Worm (Caenorhabditis elegans) whole organism, midembryonic: ENCODE measurements around the gene idpc-6.

Experiments
- T22C8.4 ChIP-seq: fragments of 200-800 bp; sonication (Bioruptor generic); IDR thresholded peaks from 2 replicates; pipeline ENCODE4 v1.3.6; 2022; ENCODE audit warnings: missing genetic modification characterization, missing compliant biosample characterization
- cog-1 ChIP-seq: sonication (generic microtip); optimal IDR thresholded peaks from 2 replicates; lab custom pipeline; 2016; ENCODE audit warnings: missing genetic modification characterization, missing compliant biosample characterization
- flt-1 ChIP-seq: fragments of 200-800 bp; sonication (Bioruptor generic); IDR thresholded peaks from 2 replicates; pipeline ENCODE4 v1.3.6; 2022; ENCODE audit warnings: missing genetic modification characterization, missing compliant biosample characterization
- klf-2 ChIP-seq: fragments of 200-800 bp; sonication (Bioruptor generic); conservative IDR thresholded peaks from 2 replicates; pipeline ENCODE4 v1.3.6; 2022; ENCODE audit warnings: missing genetic modification reagents, missing genetic modification characterization, missing compliant biosample characterization
- med-1 ChIP-seq: sonication (generic microtip); optimal IDR thresholded peaks from 2 replicates; lab custom pipeline; 2017; ENCODE audit warnings: missing genetic modification characterization, mild to moderate bottlenecking, missing compliant biosample characterization, antibody characterized with exemption, missing genetic modification reagents; ENCODE audit not compliant: insufficient read depth
- ref-1 ChIP-seq: fragments of 200-800 bp; sonication (Bioruptor generic); conservative IDR thresholded peaks from 2 replicates; pipeline ENCODE4 v1.3.6; 2022; ENCODE audit warnings: missing genetic modification reagents, missing genetic modification characterization, missing compliant biosample characterization
- tab-1 ChIP-seq: fragments of 200-800 bp; sonication (Bioruptor generic); IDR thresholded peaks from 2 replicates; pipeline ENCODE4 v1.3.6; 2022; ENCODE audit warnings: missing genetic modification characterization, missing compliant biosample characterization
- ztf-23 ChIP-seq: fragments of 200-800 bp; sonication (Bioruptor generic); IDR thresholded peaks from 2 replicates; pipeline ENCODE4 v1.3.6; 2022; ENCODE audit warnings: missing genetic modification reagents, missing genetic modification characterization, missing compliant biosample characterization
- ztf-29 ChIP-seq: fragments of 200-800 bp; sonication (Bioruptor generic); IDR thresholded peaks from 2 replicates; pipeline ENCODE4 v1.3.6; 2022; ENCODE audit warnings: missing genetic modification reagents, missing genetic modification characterization, missing compliant biosample characterization

The idpc-6 gene

DNA sequence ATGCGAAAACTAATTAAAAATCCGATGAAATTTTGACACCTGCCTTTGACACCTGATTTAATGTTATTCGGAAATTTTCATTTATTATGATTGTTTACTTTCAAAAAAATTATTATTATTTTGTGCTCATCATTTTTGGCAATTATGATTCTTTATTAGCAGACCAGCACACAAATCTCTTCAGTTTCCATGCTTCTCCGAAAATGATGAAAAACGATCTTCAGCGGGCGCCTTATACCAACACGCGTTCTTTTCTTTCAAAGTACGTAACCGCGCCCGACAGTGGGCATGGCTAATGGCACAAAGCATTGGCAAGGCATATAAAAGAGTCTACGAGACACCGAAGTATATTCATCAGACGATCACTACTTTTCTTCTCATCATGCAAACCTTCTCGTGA, at the start of gene idpc-6:
Gene idpc-6, plus strand, starts transcription at position 301 of the 400 bp plus-strand sequence.
- TF ChIP-seq T22C8.4 (GFP tag; lab: Robert Waterston, UW) (no peak), ref-1 (no peak), med-1 (GFP tag; lab: Kevin White, UChicago) (no peak), ztf-23 (no peak), flt-1 (GFP tag; lab: Robert Waterston, UW) (no peak)

- TF ChIP-seq ztf-23 (no peak), cog-1 (tag; lab: Kevin White, UChicago) (no peak), flt-1 (GFP tag; lab: Robert Waterston, UW) (no peak), ref-1 (no peak), klf-2 (GFP tag; lab: Robert Waterston, UW) (no peak), tab-1 (no peak)
These were observed 49.8 kb upstream of the idpc-6 start, which contains the start of gene F25B3.5 for ce11 chrV:9570197-9570596. Gene F25B3.5, minus strand, starts transcription at chrV:9570297.

DNA sequence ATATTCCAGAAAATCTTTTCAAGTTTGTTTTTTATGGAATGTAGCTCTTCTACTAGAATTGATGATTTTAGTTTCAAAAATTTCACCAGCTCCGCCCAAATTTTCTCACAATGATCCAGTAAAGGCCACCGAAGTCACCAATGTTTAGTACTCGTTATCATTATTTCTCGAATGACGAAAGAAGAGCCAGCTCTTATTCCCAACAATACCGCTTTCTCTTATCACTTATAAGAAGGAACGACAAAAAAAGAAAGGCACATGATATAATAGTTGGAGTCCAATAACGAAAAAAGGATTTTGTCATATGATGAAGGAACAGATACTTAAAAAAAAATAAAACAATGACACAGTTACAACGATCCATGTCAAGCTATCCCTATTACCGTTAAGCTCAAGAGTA, 48.9 kb upstream of the idpc-6 start:
- TF ChIP-seq ztf-29 (GFP tag; lab: Robert Waterston, UW) (no peak), ztf-23 (no peak), tab-1 (no peak), flt-1 (GFP tag; lab: Robert Waterston, UW) (no peak), ref-1 (no peak), T22C8.4 (GFP tag; lab: Robert Waterston, UW) (no peak), klf-2 (GFP tag; lab: Robert Waterston, UW) (no peak), med-1 (GFP tag; lab: Kevin White, UChicago) (no peak), cog-1 (tag; lab: Kevin White, UChicago) (no peak)

DNA sequence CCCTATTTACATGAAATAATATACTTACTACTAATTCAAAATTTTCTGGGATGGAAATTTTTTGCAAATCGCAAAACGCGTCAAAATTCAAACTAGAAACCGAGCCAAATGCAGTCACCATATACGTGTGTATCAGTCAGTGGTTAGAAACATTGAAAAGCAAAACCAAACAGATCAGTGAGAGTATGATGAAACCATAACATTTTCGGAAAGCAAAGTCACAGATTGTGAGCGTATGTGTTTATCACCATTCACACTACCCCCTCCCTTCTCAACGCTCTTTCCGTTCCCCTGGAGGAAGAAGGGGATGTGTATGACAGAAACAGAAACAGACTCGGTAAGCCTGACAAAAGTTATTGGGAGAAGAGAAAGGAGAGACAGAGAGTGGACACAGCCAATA, 48.3 kb upstream of the idpc-6 start:
- no peak for TF ChIP-seq med-1 (GFP tag; lab: Kevin White, UChicago)
- TF ChIP-seq T22C8.4 (GFP tag; lab: Robert Waterston, UW): no peak
- no peak for TF ChIP-seq cog-1 (tag; lab: Kevin White, UChicago)
- no peak for TF ChIP-seq ref-1
- TF ChIP-seq ztf-23: no peak
- no peak for TF ChIP-seq klf-2 (GFP tag; lab: Robert Waterston, UW)
- no peak for TF ChIP-seq tab-1
- TF ChIP-seq flt-1 (GFP tag; lab: Robert Waterston, UW): no peak
- TF ChIP-seq ztf-29 (GFP tag; lab: Robert Waterston, UW): no peak

DNA sequence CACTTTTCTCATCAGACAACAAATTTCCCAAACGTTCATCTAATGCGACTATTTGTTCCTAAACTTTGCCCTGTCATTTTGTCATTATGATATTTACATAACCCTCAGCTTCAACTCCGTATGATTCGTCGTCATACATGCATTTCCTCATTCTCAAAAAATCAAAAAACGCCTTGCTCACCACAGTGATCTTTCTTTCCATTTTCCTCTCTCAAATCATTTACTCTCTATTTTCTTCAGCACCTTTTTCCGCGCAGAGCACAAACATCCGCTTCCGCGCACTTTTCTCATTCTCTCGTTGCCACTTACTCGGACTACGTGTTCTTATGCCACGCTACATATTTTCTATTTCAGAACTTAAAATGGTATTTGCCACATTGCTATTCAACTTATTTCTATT, 43.0 kb upstream of the idpc-6 start, which contains the start of gene F25B3.2:
Gene F25B3.2, plus strand, starts transcription at position 301 of the 400 bp plus-strand sequence.
- TF ChIP-seq ztf-23 (no peak), T22C8.4 (GFP tag; lab: Robert Waterston, UW) (no peak), klf-2 (GFP tag; lab: Robert Waterston, UW) (no peak), ref-1 (no peak), tab-1 (no peak), cog-1 (tag; lab: Kevin White, UChicago) (no peak), flt-1 (GFP tag; lab: Robert Waterston, UW) (no peak), ztf-29 (GFP tag; lab: Robert Waterston, UW) (no peak), med-1 (GFP tag; lab: Kevin White, UChicago) (no peak)

- TF ChIP-seq ztf-29 (GFP tag; lab: Robert Waterston, UW) (peak; percentile 80; the same call in 1 of the 2 replicates), T22C8.4 (GFP tag; lab: Robert Waterston, UW) (no peak), klf-2 (GFP tag; lab: Robert Waterston, UW) (0 out of 2 replicates have a peak, but pooled peaks have one; percentile 34), ref-1 (no peak), cog-1 (tag; lab: Kevin White, UChicago) (peak; percentile 55), med-1 (GFP tag; lab: Kevin White, UChicago) (peak; percentile 89), ztf-23 (peak; percentile 82), flt-1 (GFP tag; lab: Robert Waterston, UW) (peak; percentile 84)
These were observed 37.2 kb upstream of the idpc-6 start, which contains the start of gene rtfo-1 for ce11 chrV:9582594-9583322. Gene rtfo-1, minus strand, starts transcription at chrV:9582644.

DNA sequence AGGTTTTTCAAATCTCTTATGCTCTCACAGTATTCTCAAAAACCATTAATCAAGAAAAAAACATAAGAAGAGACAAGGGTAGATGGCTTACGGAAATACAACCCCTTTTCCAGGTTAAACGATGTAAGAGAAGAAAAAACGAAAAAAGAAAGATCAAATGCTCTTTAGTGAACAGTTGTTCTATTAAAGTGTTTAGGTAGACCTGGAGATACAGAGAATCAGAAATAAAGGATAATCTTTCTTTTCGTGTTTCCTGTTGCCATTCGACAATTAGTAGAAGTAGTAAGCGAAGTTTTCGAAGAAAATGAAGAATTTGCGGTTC, 36.7 kb upstream of the idpc-6 start, which contains the start of gene K09G1.1:
Gene K09G1.1, plus strand, starts transcription at position 223 of the 322 bp plus-strand sequence.
- TF ChIP-seq ref-1 (no peak), tab-1 (no peak), T22C8.4 (GFP tag; lab: Robert Waterston, UW) (no peak), ztf-29 (GFP tag; lab: Robert Waterston, UW) (no peak), cog-1 (tag; lab: Kevin White, UChicago) (no peak), klf-2 (GFP tag; lab: Robert Waterston, UW) (no peak), flt-1 (GFP tag; lab: Robert Waterston, UW) (no peak), med-1 (GFP tag; lab: Kevin White, UChicago) (no peak), ztf-23 (no peak)

DNA sequence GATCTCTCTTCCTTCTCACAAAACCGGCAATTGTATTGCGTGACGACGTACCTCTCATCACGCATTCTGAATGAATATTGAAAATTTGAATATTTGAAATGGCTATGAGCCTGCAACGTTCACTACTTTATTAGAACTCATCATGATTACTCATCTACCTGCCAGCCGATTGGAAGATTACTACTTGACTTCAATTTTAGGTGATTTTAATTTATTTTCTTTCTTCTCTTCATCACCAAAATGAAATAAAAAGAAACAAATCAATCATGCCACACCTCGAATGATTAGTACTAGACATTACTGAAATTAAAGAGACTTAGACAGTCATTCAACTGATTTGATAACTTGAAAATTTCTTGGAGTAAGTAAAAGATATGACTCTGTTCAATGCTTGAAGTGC, 35.7 kb upstream of the idpc-6 start:
- TF ChIP-seq T22C8.4 (GFP tag; lab: Robert Waterston, UW) (no peak), ztf-29 (GFP tag; lab: Robert Waterston, UW) (no peak), med-1 (GFP tag; lab: Kevin White, UChicago) (no peak), klf-2 (GFP tag; lab: Robert Waterston, UW) (no peak)

DNA sequence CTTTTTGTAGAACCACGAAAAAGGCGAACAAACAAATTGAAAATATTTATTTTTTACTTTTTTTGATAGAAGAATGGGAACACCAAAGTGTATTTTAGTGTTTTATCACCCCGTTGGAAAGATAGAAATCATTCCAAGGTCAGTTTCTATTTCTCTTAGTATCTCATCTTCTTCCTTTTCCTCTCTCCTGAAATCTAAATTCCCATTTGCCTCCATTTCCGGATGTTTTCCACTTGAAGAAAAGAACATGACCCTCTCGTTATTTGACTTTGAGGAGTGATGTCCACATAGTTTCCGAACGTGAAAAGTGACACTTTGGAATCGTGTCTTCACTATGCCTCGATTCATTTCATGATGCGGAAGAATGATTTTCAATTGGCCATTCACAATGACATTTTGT, 32.3 kb upstream of the idpc-6 start:
- TF ChIP-seq flt-1 (GFP tag; lab: Robert Waterston, UW): no peak
- TF ChIP-seq ref-1: no peak
- TF ChIP-seq cog-1 (tag; lab: Kevin White, UChicago): no peak
- TF ChIP-seq klf-2 (GFP tag; lab: Robert Waterston, UW): no peak
- no peak for TF ChIP-seq ztf-29 (GFP tag; lab: Robert Waterston, UW)
- TF ChIP-seq tab-1: no peak
- TF ChIP-seq ztf-23: no peak
- TF ChIP-seq T22C8.4 (GFP tag; lab: Robert Waterston, UW): no peak
- no peak for TF ChIP-seq med-1 (GFP tag; lab: Kevin White, UChicago)
